Worm (Caenorhabditis elegans) whole organism, L3 larva: Measurements from ENCODE around the gene rgs-3.

ENCODE experiments used
- ama-1 ChIP-seq: fragments of 150-350 bp; optimal IDR thresholded peaks from 2 replicates; lab custom pipeline; 2018
- ceh-16 ChIP-seq: sonication (generic microtip); optimal IDR thresholded peaks from 2 replicates; lab custom pipeline; 2017; ENCODE audit warnings: missing biosample characterization, missing genetic modification characterization
- ceh-28 ChIP-seq: fragments of 150-350 bp; optimal IDR thresholded peaks from 2 replicates; lab custom pipeline; 2014; ENCODE audit warnings: missing biosample characterization, missing genetic modification reagents, missing genetic modification characterization
- ceh-9 ChIP-seq: sonication (generic microtip); optimal IDR thresholded peaks from 2 replicates; lab custom pipeline; 2018; ENCODE audit warnings: missing biosample characterization, missing genetic modification characterization
- daf-12 ChIP-seq: fragments of 150-350 bp; optimal IDR thresholded peaks from 2 replicates; lab custom pipeline; 2014; ENCODE audit warnings: missing biosample characterization, missing genetic modification reagents, missing genetic modification characterization
- egl-27 ChIP-seq: sonication (generic microtip); optimal IDR thresholded peaks from 4 replicates; lab custom pipeline; 2017; ENCODE audit warnings: missing biosample characterization, missing genetic modification reagents, missing genetic modification characterization
- egl-5 ChIP-seq: fragments of 150-350 bp; optimal IDR thresholded peaks from 2 replicates; lab custom pipeline; 2017; ENCODE audit warnings: missing biosample characterization, missing genetic modification reagents, missing genetic modification characterization, inconsistent platforms
- elt-1 ChIP-seq: fragments of 150-350 bp; optimal IDR thresholded peaks from 2 replicates; lab custom pipeline; 2014; ENCODE audit warnings: missing biosample characterization, missing genetic modification characterization
- elt-2 ChIP-seq: sonication (generic microtip); optimal IDR thresholded peaks from 2 replicates; lab custom pipeline; 2016; ENCODE audit warnings: missing genetic modification reagents, mild to moderate bottlenecking, missing genetic modification characterization, missing compliant biosample characterization
- eor-1 ChIP-seq, 2 experiments: fragments of 150-350 bp; optimal IDR thresholded peaks; 2 replicates each; lab custom pipeline; 2014 to 2018; ENCODE audit warnings: missing biosample characterization in 2 of 2, missing genetic modification characterization in 2 of 2
- fkh-10 ChIP-seq: sonication (generic microtip); optimal IDR thresholded peaks from 2 replicates; lab custom pipeline; 2017; ENCODE audit warnings: missing biosample characterization, missing genetic modification reagents, missing genetic modification characterization
- hmg-11 ChIP-seq: sonication (generic microtip); optimal IDR thresholded peaks from 2 replicates; lab custom pipeline; 2016; ENCODE audit warnings: missing genetic modification characterization, missing compliant biosample characterization
- jun-1 ChIP-seq: fragments of 150-350 bp; optimal IDR thresholded peaks from 2 replicates; lab custom pipeline; 2014; ENCODE audit warnings: missing biosample characterization, missing genetic modification reagents, missing genetic modification characterization
- lin-15B ChIP-seq: fragments of 150-350 bp; optimal IDR thresholded peaks from 2 replicates; lab custom pipeline; 2014; ENCODE audit warnings: missing biosample characterization, missing genetic modification characterization
- lin-39 ChIP-seq: fragments of 150-350 bp; optimal IDR thresholded peaks from 2 replicates; lab custom pipeline; 2018; ENCODE audit warnings: missing biosample characterization, missing genetic modification reagents, missing genetic modification characterization
- lsy-12 ChIP-seq: sonication (generic microtip); optimal IDR thresholded peaks from 2 replicates; lab custom pipeline; 2016; ENCODE audit warnings: mild to moderate bottlenecking, missing genetic modification characterization, missing compliant biosample characterization
- mdl-1 ChIP-seq: fragments of 150-350 bp; optimal IDR thresholded peaks from 2 replicates; lab custom pipeline; 2014; ENCODE audit warnings: missing biosample characterization, missing genetic modification characterization
- nfya-1 ChIP-seq: sonication (generic microtip); optimal IDR thresholded peaks from 2 replicates; lab custom pipeline; 2017; ENCODE audit warnings: missing genetic modification characterization, mild to moderate bottlenecking, missing compliant biosample characterization, antibody characterized with exemption, moderate library complexity; ENCODE audit not compliant: insufficient read depth
- nhr-11 ChIP-seq: fragments of 150-350 bp; optimal IDR thresholded peaks from 2 replicates; lab custom pipeline; 2014; ENCODE audit warnings: missing biosample characterization, missing genetic modification characterization
- nhr-12 ChIP-seq: fragments of 150-350 bp; optimal IDR thresholded peaks from 2 replicates; lab custom pipeline; 2014; ENCODE audit warnings: missing biosample characterization, missing genetic modification characterization
- nhr-23 ChIP-seq: fragments of 150-350 bp; optimal IDR thresholded peaks from 2 replicates; lab custom pipeline; 2014; ENCODE audit warnings: missing biosample characterization, missing genetic modification reagents, missing genetic modification characterization
- nhr-25 ChIP-seq: sonication (generic microtip); optimal IDR thresholded peaks from 2 replicates; lab custom pipeline; 2017; ENCODE audit warnings: missing biosample characterization, missing genetic modification characterization
- nhr-28 ChIP-seq: fragments of 150-350 bp; optimal IDR thresholded peaks from 2 replicates; lab custom pipeline; 2014; ENCODE audit warnings: missing biosample characterization, missing genetic modification characterization
- nhr-43 ChIP-seq: sonication (generic microtip); optimal IDR thresholded peaks from 2 replicates; lab custom pipeline; 2016; ENCODE audit warnings: mild to moderate bottlenecking, missing genetic modification characterization, missing compliant biosample characterization; ENCODE audit not compliant: poor library complexity, severe bottlenecking
- nhr-76 ChIP-seq: fragments of 150-350 bp; sonication (generic microtip); optimal IDR thresholded peaks from 5 replicates; lab custom pipeline; 2014; ENCODE audit warnings: missing biosample characterization, missing genetic modification characterization
- nhr-77 ChIP-seq: fragments of 150-350 bp; optimal IDR thresholded peaks from 2 replicates; lab custom pipeline; 2014; ENCODE audit warnings: missing biosample characterization, missing genetic modification characterization
- pha-4 ChIP-seq: fragments of 150-350 bp; optimal IDR thresholded peaks from 2 replicates; lab custom pipeline; 2014; ENCODE audit warnings: missing biosample characterization, missing genetic modification reagents, missing genetic modification characterization
- pqm-1 ChIP-seq: fragments of 150-350 bp; optimal IDR thresholded peaks from 2 replicates; lab custom pipeline; 2017; ENCODE audit warnings: missing biosample characterization, missing genetic modification characterization, inconsistent platforms
- snpc-4 ChIP-seq: fragments of 150-350 bp; optimal IDR thresholded peaks from 2 replicates; lab custom pipeline; 2014; ENCODE audit warnings: missing biosample characterization, missing genetic modification characterization
- tbx-2 ChIP-seq: sonication (generic microtip); optimal IDR thresholded peaks from 2 replicates; lab custom pipeline; 2016; ENCODE audit warnings: mild to moderate bottlenecking, missing genetic modification characterization, missing compliant biosample characterization
- unc-62 ChIP-seq: fragments of 150-350 bp; sonication (generic microtip); optimal IDR thresholded peaks from 4 replicates; lab custom pipeline; 2014; ENCODE audit warnings: missing biosample characterization, missing genetic modification reagents, missing genetic modification characterization
- zag-1 ChIP-seq: fragments of 150-350 bp; optimal IDR thresholded peaks from 2 replicates; lab custom pipeline; 2014; ENCODE audit warnings: missing biosample characterization, missing genetic modification characterization

The rgs-3 gene

ce11 chrII:6116701-6117100 is 17.1 kb downstream of the rgs-3 start:
- TF ChIP-seq ceh-28 (tag; lab: Kevin White, UChicago): no peak
- no peak for TF ChIP-seq lsy-12 (tag; lab: Kevin White, UChicago)
- TF ChIP-seq ceh-9 (tag; lab: Kevin White, UChicago): no peak
- TF ChIP-seq nhr-43 (tag; lab: Kevin White, UChicago): no peak
- no peak for TF ChIP-seq zag-1 (tag; lab: Kevin White, UChicago)
- TF ChIP-seq nhr-11 (tag; lab: Kevin White, UChicago): no peak
- no peak for TF ChIP-seq ama-1 (lab: Kevin White, UChicago)

ce11 chrII:6118163-6118562 is 18.6 kb downstream of the rgs-3 start, which contains the start of gene C29H12.6:
TSS of gene C29H12.6 (minus strand) at chrII:6118263.
- TF ChIP-seq mdl-1: no peak
- TF ChIP-seq nhr-12: no peak
- no peak for TF ChIP-seq nhr-28 (tag; lab: Kevin White, UChicago)
- TF ChIP-seq egl-27: no peak
- TF ChIP-seq ama-1 (lab: Kevin White, UChicago): no peak
- TF ChIP-seq nhr-11 (tag; lab: Kevin White, UChicago): no peak
- no peak for TF ChIP-seq lin-39 (tag; lab: Kevin White, UChicago)
- no peak for TF ChIP-seq fkh-10 (GFP tag; lab: Kevin White, UChicago)
- TF ChIP-seq unc-62 (GFP tag; lab: Kevin White, UChicago): no peak
- TF ChIP-seq eor-1 (tag; optimal IDR thresholded peaks at IDR 0.05; lab: Kevin White, UChicago): no peak
- no peak for TF ChIP-seq nhr-43 (tag; lab: Kevin White, UChicago)
- no peak for TF ChIP-seq snpc-4 (tag; lab: Kevin White, UChicago)

- TF ChIP-seq elt-2 (tag; lab: Kevin White, UChicago) (no peak), nfya-1 (tag; lab: Kevin White, UChicago) (no peak), daf-12 (no peak), nhr-43 (tag; lab: Kevin White, UChicago) (no peak), fkh-10 (GFP tag; lab: Kevin White, UChicago) (no peak), nhr-25 (tag; lab: Kevin White, UChicago) (no peak), lin-39 (tag; lab: Kevin White, UChicago) (no peak), nhr-77 (tag; lab: Kevin White, UChicago) (no peak), hmg-11 (tag; lab: Kevin White, UChicago) (no peak), jun-1 (tag; lab: Kevin White, UChicago) (no peak), ceh-16 (tag; lab: Kevin White, UChicago) (no peak), snpc-4 (tag; lab: Kevin White, UChicago) (no peak), nhr-76 (tag; lab: Kevin White, UChicago) (no peak), unc-62 (GFP tag; lab: Kevin White, UChicago) (no peak), pha-4 (tag; lab: Kevin White, UChicago) (no peak), egl-5 (tag; lab: Kevin White, UChicago) (no peak)
Measured at ce11 chrII:6120548-6120947, 20.9 kb downstream of the rgs-3 start.

ce11 chrII:6122641-6123424 is 23.2 kb downstream of the rgs-3 start:
- TF ChIP-seq pha-4 (tag; lab: Kevin White, UChicago) (peak; percentile 50), elt-1 (tag; lab: Kevin White, UChicago) (no peak), elt-2 (tag; lab: Kevin White, UChicago) (peak; percentile 74), nhr-76 (tag; lab: Kevin White, UChicago) (no peak), snpc-4 (tag; lab: Kevin White, UChicago) (peak; percentile 40), nhr-43 (tag; lab: Kevin White, UChicago) (no peak), ceh-16 (tag; lab: Kevin White, UChicago) (no peak), nhr-28 (tag; lab: Kevin White, UChicago) (no peak), unc-62 (GFP tag; lab: Kevin White, UChicago) (no peak), nhr-25 (tag; lab: Kevin White, UChicago) (no peak), tbx-2 (tag; lab: Kevin White, UChicago) (no peak), nfya-1 (tag; lab: Kevin White, UChicago) (peak; percentile 4), pqm-1 (tag; lab: Kevin White, UChicago) (peak; percentile 66), nhr-23 (tag; lab: Kevin White, UChicago) (no peak), lin-15B (tag; lab: Kevin White, UChicago) (peak; percentile 14)
- TF ChIP-seq, all 47 proteins: peak for 6
